Fruit fly (Drosophila melanogaster): Measurements from ENCODE around the gene Hmx.

Gene Hmx

dm6 chr3R:17617121-17617975 lies 58.6 kb downstream of the Hmx start (continued):
- TF ChIP-seq kni (GFP tag; optimal IDR thresholded peaks at IDR 0.05) (no peak), Spps (tag; optimal IDR thresholded peaks at IDR 0.05) (no peak), CG2875 (GFP tag; optimal IDR thresholded peaks at IDR 0.05) (no peak), Dip2 (GFP tag; IDR thresholded peaks at IDR 0.05) (peak; percentile 96), tio (GFP tag; optimal IDR thresholded peaks at IDR 0.05) (no peak), CG10147 (GFP tag; optimal IDR thresholded peaks at IDR 0.05) (no peak), danr (GFP tag; IDR thresholded peaks at IDR 0.05) (no peak), HLHmδ (GFP tag; optimal IDR thresholded peaks at IDR 0.05) (no peak), CG5245 (GFP tag; optimal IDR thresholded peaks at IDR 0.05) (no peak), CG2120 (GFP tag; optimal IDR thresholded peaks at IDR 0.05) (no peak), pb (GFP tag; optimal IDR thresholded peaks at IDR 0.05) (no peak), CG10431 (GFP tag; optimal IDR thresholded peaks at IDR 0.05) (no peak), dmrt11E (tag; optimal IDR thresholded peaks at IDR 0.05) (no peak), Awh (GFP tag; IDR thresholded peaks at IDR 0.05) (0 out of 2 replicates have a peak, but pooled peaks have one; percentile 10), TFAM (GFP tag; optimal IDR thresholded peaks at IDR 0.05) (no peak), CG6791 (GFP tag; IDR thresholded peaks at IDR 0.05; ENCODE audit: partially characterized antibody) (peak; percentile 74), CG3995 (GFP tag; optimal IDR thresholded peaks at IDR 0.05) (no peak), tll (GFP tag; optimal IDR thresholded peaks at IDR 0.05) (peak in 1 of 2 experiments; percentile 43), ase (GFP tag; IDR thresholded peaks at IDR 0.05) (0 out of 3 replicates have a peak, but pooled peaks have one; percentile 32), HLH54F (GFP tag; optimal IDR thresholded peaks at IDR 0.05) (no peak), Eip74EF (GFP tag; optimal IDR thresholded peaks at IDR 0.05) (no peak), GATAe (GFP tag; conservative IDR thresholded peaks at IDR 0.05) (no peak), CG11398 (GFP tag; optimal IDR thresholded peaks at IDR 0.05) (no peak), CG10462 (GFP tag; optimal IDR thresholded peaks at IDR 0.05) (no peak), da (GFP tag; optimal IDR thresholded peaks at IDR 0.05) (no peak), Ravus (GFP tag; IDR thresholded peaks at IDR 0.05) (no peak), pum (GFP tag; optimal IDR thresholded peaks at IDR 0.05) (no peak), pan (optimal IDR thresholded peaks at IDR 0.05) (no peak), pan (GFP tag; optimal IDR thresholded peaks at IDR 0.05 in 1 of 2, IDR thresholded peaks at IDR 0.05 in 1 of 2) (peak in 1 of 2 experiments; percentile 11), sens-2 (GFP tag; IDR thresholded peaks at IDR 0.05) (no peak), CG12071 (GFP tag; optimal IDR thresholded peaks at IDR 0.05) (no peak), shn (GFP tag; optimal IDR thresholded peaks at IDR 0.05) (no peak), Dip3 (GFP tag; optimal IDR thresholded peaks at IDR 0.05) (no peak), sens (GFP tag) (peak; percentile 81), gsb (GFP tag; IDR thresholded peaks at IDR 0.05) (no peak), CG14014 (GFP tag; IDR thresholded peaks at IDR 0.05) (no peak), pfk (GFP tag; optimal IDR thresholded peaks at IDR 0.05) (no peak), CG1024 (GFP tag; IDR thresholded peaks at IDR 0.05) (no peak), Tbp (GFP tag; optimal IDR thresholded peaks at IDR 0.05) (no peak), dm (GFP tag; optimal IDR thresholded peaks at IDR 0.05) (no peak), hbn (GFP tag; IDR thresholded peaks at IDR 0.05; ENCODE audit: partially characterized antibody) (no peak; the same call in none of the 2 replicates), croc (GFP tag; conservative IDR thresholded peaks at IDR 0.05) (no peak), zf30C (GFP tag; optimal IDR thresholded peaks at IDR 0.05) (no peak), zfh1 (GFP tag; IDR thresholded peaks at IDR 0.05) (peak; percentile 63; the same call in 1 of the 3 replicates), lola (GFP tag; optimal IDR thresholded peaks at IDR 0.05) (no peak), so (GFP tag; IDR thresholded peaks at IDR 0.05) (peak; percentile 46; the same call in 2 of the 3 replicates), CG6689 (GFP tag; IDR thresholded peaks at IDR 0.05) (no peak), zen2 (GFP tag; IDR thresholded peaks at IDR 0.05; ENCODE audit: partially characterized antibody) (no peak), CG6854 (GFP tag; optimal IDR thresholded peaks at IDR 0.05) (peak; percentile 20)
